Worm (Caenorhabditis elegans) whole organism, L1 larva: ENCODE measurements around the gene exc-6.

Source experiments
- C16A3.4 ChIP-seq: fragments of 150-350 bp; optimal IDR thresholded peaks from 2 replicates; lab custom pipeline; 2014; ENCODE audit warnings: missing biosample characterization, missing genetic modification characterization
- ama-1 ChIP-seq: fragments of 150-350 bp; optimal IDR thresholded peaks from 2 replicates; lab custom pipeline; 2014
- ceh-8 ChIP-seq: fragments of 200-800 bp; sonication (Bioruptor generic); optimal IDR thresholded peaks from 2 replicates; lab custom pipeline; 2018; ENCODE audit warnings: mild to moderate bottlenecking, missing genetic modification characterization, moderate library complexity, missing compliant biosample characterization
- fos-1 ChIP-seq: fragments of 150-350 bp; optimal IDR thresholded peaks from 2 replicates; lab custom pipeline; 2014; ENCODE audit warnings: missing biosample characterization, missing genetic modification characterization
- lin-13 ChIP-seq: fragments of 150-350 bp; optimal IDR thresholded peaks from 2 replicates; lab custom pipeline; 2014; ENCODE audit warnings: missing biosample characterization, missing genetic modification reagents, missing genetic modification characterization
- mdl-1 ChIP-seq, 2 experiments: fragments of 150-350 bp; optimal IDR thresholded peaks; 2 replicates each; lab custom pipeline; 2014 to 2017; ENCODE audit warnings: missing biosample characterization in 2 of 2, missing genetic modification characterization in 2 of 2, inconsistent platforms in 1 of 2
- nhr-76 ChIP-seq: sonication (generic microtip); optimal IDR thresholded peaks from 2 replicates; lab custom pipeline; 2017; ENCODE audit warnings: missing biosample characterization, missing genetic modification characterization
- skn-1 ChIP-seq: fragments of 150-350 bp; optimal IDR thresholded peaks from 2 replicates; lab custom pipeline; 2014; ENCODE audit warnings: missing biosample characterization, missing genetic modification characterization
- unc-62 ChIP-seq: fragments of 150-350 bp; optimal IDR thresholded peaks from 2 replicates; lab custom pipeline; 2014; ENCODE audit warnings: missing biosample characterization, missing genetic modification reagents, missing genetic modification characterization

DNA sequence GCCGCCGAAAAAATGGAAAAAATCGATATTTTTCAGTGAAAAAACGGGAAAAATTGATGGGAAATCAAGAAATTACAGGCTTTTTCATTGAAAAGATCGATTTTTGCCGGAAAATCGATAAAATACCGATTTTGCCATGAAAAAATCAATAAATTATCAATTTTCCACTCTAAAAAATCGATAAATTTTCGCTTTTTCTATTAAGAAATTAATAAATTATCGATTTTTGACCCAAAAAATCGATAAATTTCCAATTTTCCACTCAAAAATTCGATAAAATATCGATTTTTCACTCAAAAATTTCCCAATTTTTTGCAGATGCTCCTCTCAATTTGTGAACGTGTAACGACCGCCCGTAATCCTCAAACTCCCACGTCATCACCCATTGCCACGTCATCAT is 8.6 kb upstream of the exc-6 start:
- no peak for TF ChIP-seq fos-1 (tag; lab: Kevin White, UChicago)
- no peak for TF ChIP-seq mdl-1 (tag; optimal IDR thresholded peaks at IDR 0.05; lab: Kevin White, UChicago)
- no peak for TF ChIP-seq unc-62 (GFP tag; lab: Kevin White, UChicago)
- no peak for TF ChIP-seq lin-13 (GFP tag; lab: Kevin White, UChicago)
- TF ChIP-seq skn-1 (tag; lab: Kevin White, UChicago) = no peak
- TF ChIP-seq ama-1 = no peak
- no peak for TF ChIP-seq C16A3.4 (tag; lab: Kevin White, UChicago)
- no peak for TF ChIP-seq nhr-76
- TF ChIP-seq ceh-8 (GFP tag; lab: Kevin White, UChicago) = no peak
